Worm (Caenorhabditis elegans) whole organism, L4/young adult: ENCODE results near the gene T05B11.4.
"Not testable (repeated sequence)": the region's sequence is repeated elsewhere in the genome, so short reads cannot be mapped to it uniquely, and the experiment has no call there.

ENCODE experiments used
- W03F9.2 ChIP-seq: fragments of 150-350 bp; optimal IDR thresholded peaks from 2 replicates; lab custom pipeline; 2014; ENCODE audit warnings: missing biosample characterization, missing genetic modification characterization
- dao-5 ChIP-seq: sonication (generic microtip); optimal IDR thresholded peaks from 2 replicates; lab custom pipeline; 2016; ENCODE audit warnings: missing genotype, missing genetic modification characterization, moderate library complexity, missing compliant biosample characterization
- him-1 ChIP-seq: sonication (generic microtip); optimal IDR thresholded peaks from 2 replicates; lab custom pipeline; 2016; ENCODE audit warnings: missing genotype, missing genetic modification reagents, missing genetic modification characterization, missing compliant biosample characterization

The T05B11.4 gene

DNA sequence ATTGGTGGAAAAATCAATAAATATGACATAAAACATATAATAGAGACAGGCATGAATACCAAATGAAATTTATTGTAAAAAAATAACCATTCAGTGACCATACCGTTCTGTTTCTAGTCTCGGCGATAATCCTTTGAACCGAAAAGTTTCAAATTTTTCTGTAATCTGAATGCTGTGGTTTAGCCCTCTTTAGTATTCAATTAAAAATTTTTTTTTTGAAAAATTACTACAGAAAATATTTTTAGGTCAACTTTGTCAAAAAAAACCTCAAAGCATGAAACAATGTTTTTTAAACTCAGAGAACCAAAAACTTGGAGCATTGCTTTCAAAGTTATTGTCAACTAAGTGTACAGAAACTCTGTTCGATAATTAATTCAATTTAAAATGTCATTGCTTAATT is 45.9 kb downstream of the T05B11.4 start, which contains the start of gene ZK105.11:
TSS of gene ZK105.11 (minus strand) at position 101 of the 400 bp plus-strand sequence.
- TF ChIP-seq W03F9.2 (tag; lab: Kevin White, UChicago) (no peak), him-1 (tag; lab: Kevin White, UChicago) (no peak), dao-5 (tag; lab: Kevin White, UChicago) (no peak)

DNA sequence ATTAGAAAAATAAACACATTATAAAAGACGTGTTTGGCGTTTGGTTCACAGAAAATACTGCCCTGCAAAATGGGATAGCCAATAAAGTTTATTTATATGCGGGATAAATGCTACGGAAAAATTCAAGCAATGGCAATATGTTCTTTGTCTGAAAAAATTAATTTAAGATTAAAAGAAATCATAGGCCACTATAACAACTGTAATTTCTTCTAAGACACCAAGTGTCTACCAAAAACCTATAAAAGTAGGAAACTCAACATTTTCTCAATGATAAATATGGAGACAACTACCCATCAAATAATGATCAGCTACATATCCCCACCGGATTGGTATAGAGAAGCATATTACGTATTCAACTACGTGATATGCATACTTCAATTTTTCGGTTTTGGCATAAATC is 49.1 kb downstream of the T05B11.4 start, which contains the start of gene srw-3:
TSS of gene srw-3 (plus strand) at position 301 of the 400 bp plus-strand sequence.
- no peak for TF ChIP-seq W03F9.2 (tag; lab: Kevin White, UChicago)
- no peak for TF ChIP-seq him-1 (tag; lab: Kevin White, UChicago)
- no peak for TF ChIP-seq dao-5 (tag; lab: Kevin White, UChicago)

DNA sequence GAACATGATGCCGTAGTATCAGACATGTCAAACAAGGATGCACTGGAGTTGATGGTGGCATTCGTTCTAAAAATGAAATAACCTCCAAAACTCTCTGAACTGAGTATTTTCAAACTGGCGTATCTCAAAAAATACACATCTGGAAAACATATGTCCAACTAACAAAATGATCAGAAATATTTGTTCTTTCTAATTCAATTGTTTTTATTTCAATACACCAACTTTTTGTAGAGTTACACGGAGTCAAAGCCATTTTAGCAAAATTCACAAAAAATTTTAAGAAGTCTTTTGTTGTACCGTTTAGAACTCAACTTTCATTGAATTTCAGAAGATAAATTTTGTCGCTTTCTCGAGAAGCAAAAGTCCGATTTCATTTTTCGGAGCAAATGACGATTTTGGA is 50.9 kb downstream of the T05B11.4 start, which contains the start of gene srsx-40:
TSS of gene srsx-40 (minus strand) at position 101 of the 400 bp plus-strand sequence.
- not testable (repeated sequence) for TF ChIP-seq W03F9.2, dao-5, him-1 (tag; lab: Kevin White, UChicago)
